Worm (Caenorhabditis elegans): ENCODE results near the gene R11G1.7.

The R11G1.7 gene

ce11 chrX:3695826-3696225, 39.8 kb downstream of the R11G1.7 start:
- TF ChIP-seq ZK546.5 (tag; optimal IDR thresholded peaks at IDR 0.05) (no peak), dmd-4 (tag; optimal IDR thresholded peaks at IDR 0.05) (no peak), nhr-10 (tag; optimal IDR thresholded peaks at IDR 0.05) (no peak), mbf-1 (tag; optimal IDR thresholded peaks at IDR 0.05) (no peak), aly-2 (tag; optimal IDR thresholded peaks at IDR 0.05) (no peak), lin-11 (tag; optimal IDR thresholded peaks at IDR 0.05) (no peak), nhr-237 (tag; optimal IDR thresholded peaks at IDR 0.05) (no peak), lin-39 (tag; optimal IDR thresholded peaks at IDR 0.05) (no peak), nhr-21 (tag; optimal IDR thresholded peaks at IDR 0.05) (no peak), ztf-11 (tag; optimal IDR thresholded peaks at IDR 0.05) (no peak), Y55F3AM.14 (GFP tag; optimal IDR thresholded peaks at IDR 0.05) (no peak), nhr-23 (tag; optimal IDR thresholded peaks at IDR 0.05) (no peak), peb-1 (tag; optimal IDR thresholded peaks at IDR 0.05) (no peak), zag-1 (tag; optimal IDR thresholded peaks at IDR 0.05) (no peak), gmeb-1 (tag; optimal IDR thresholded peaks at IDR 0.05) (no peak)

- TF ChIP-seq ztf-11 (tag; optimal IDR thresholded peaks at IDR 0.05) (no peak), unc-62 (GFP tag; optimal IDR thresholded peaks at IDR 0.05) (no peak), snpc-4 (tag; optimal IDR thresholded peaks at IDR 0.05) (no peak), ceh-82 (tag; optimal IDR thresholded peaks at IDR 0.05) (no peak), dmd-4 (tag; optimal IDR thresholded peaks at IDR 0.05) (no peak), lin-11 (tag; optimal IDR thresholded peaks at IDR 0.05) (no peak), F13H6.1 (tag; optimal IDR thresholded peaks at IDR 0.05) (no peak), mdl-1 (tag; optimal IDR thresholded peaks at IDR 0.05) (no peak), nhr-6 (tag; optimal IDR thresholded peaks at IDR 0.05) (no peak), sem-4 (tag; optimal IDR thresholded peaks at IDR 0.05) (no peak), ztf-4 (tag; optimal IDR thresholded peaks at IDR 0.05) (no peak), nhr-237 (tag; optimal IDR thresholded peaks at IDR 0.05) (no peak), aly-2 (tag; optimal IDR thresholded peaks at IDR 0.05) (no peak), nhr-10 (tag; optimal IDR thresholded peaks at IDR 0.05) (no peak), sma-9 (GFP tag; optimal IDR thresholded peaks at IDR 0.05) (no peak), sma-9 (tag; optimal IDR thresholded peaks at IDR 0.05) (no peak), alr-1 (tag; optimal IDR thresholded peaks at IDR 0.05) (no peak), Y55F3AM.14 (GFP tag; optimal IDR thresholded peaks at IDR 0.05) (no peak), mab-5 (tag; optimal IDR thresholded peaks at IDR 0.05) (no peak), lin-13 (GFP tag; optimal IDR thresholded peaks at IDR 0.05) (no peak), fos-1 (tag; optimal IDR thresholded peaks at IDR 0.05) (no peak)
These were observed 40.5 kb downstream of the R11G1.7 start, which contains the start of gene C01C4.3 for ce11 chrX:3696603-3697002. Gene C01C4.3 (plus strand): TSS chrX:3696903.

- TF ChIP-seq skn-1 (tag; optimal IDR thresholded peaks at IDR 0.05) (no peak), nhr-237 (tag; optimal IDR thresholded peaks at IDR 0.05) (no peak), unc-39 (tag; optimal IDR thresholded peaks at IDR 0.05) (no peak), ztf-11 (tag; optimal IDR thresholded peaks at IDR 0.05) (no peak), sma-3 (GFP tag; optimal IDR thresholded peaks at IDR 0.05) (peak; percentile 40), alr-1 (tag; optimal IDR thresholded peaks at IDR 0.05) (no peak), lin-39 (tag; optimal IDR thresholded peaks at IDR 0.05) (peak; percentile 7), nhr-23 (tag; optimal IDR thresholded peaks at IDR 0.05) (no peak), ceh-16 (tag; optimal IDR thresholded peaks at IDR 0.05) (no peak), sem-4 (tag; optimal IDR thresholded peaks at IDR 0.05) (peak; percentile 9), gmeb-1 (tag; optimal IDR thresholded peaks at IDR 0.05) (peak; percentile 45), snpc-4 (tag; optimal IDR thresholded peaks at IDR 0.05) (no peak), lin-11 (tag; optimal IDR thresholded peaks at IDR 0.05) (peak; percentile 35), nhr-21 (tag; optimal IDR thresholded peaks at IDR 0.05) (peak; percentile 14), ama-1 (optimal IDR thresholded peaks at IDR 0.05) (no peak), elt-1 (tag; optimal IDR thresholded peaks at IDR 0.05) (no peak), nhr-25 (tag; optimal IDR thresholded peaks at IDR 0.05) (peak; percentile 4), nhr-10 (tag; optimal IDR thresholded peaks at IDR 0.05) (no peak), lsy-2 (tag; optimal IDR thresholded peaks at IDR 0.05) (peak; percentile 42 to 53), zag-1 (tag; optimal IDR thresholded peaks at IDR 0.05) (peak; percentile 55), ztf-1 (GFP tag; conservative IDR thresholded peaks at IDR 0.05) (no peak), F13H6.1 (tag; optimal IDR thresholded peaks at IDR 0.05) (peak; percentile 76), unc-62 (GFP tag; optimal IDR thresholded peaks at IDR 0.05) (no peak), nhr-129 (tag; optimal IDR thresholded peaks at IDR 0.05) (peak; percentile 79), sma-9 (GFP tag; optimal IDR thresholded peaks at IDR 0.05) (peak; percentile 81), sma-9 (tag; optimal IDR thresholded peaks at IDR 0.05) (no peak), lin-13 (GFP tag; optimal IDR thresholded peaks at IDR 0.05) (peak; percentile 45), peb-1 (tag; optimal IDR thresholded peaks at IDR 0.05) (no peak), ztf-4 (tag; optimal IDR thresholded peaks at IDR 0.05) (no peak), nhr-6 (tag; optimal IDR thresholded peaks at IDR 0.05) (no peak), crh-2 (tag; optimal IDR thresholded peaks at IDR 0.05) (peak; percentile 57), unc-55 (GFP tag; optimal IDR thresholded peaks at IDR 0.05) (peak; percentile 79), mdl-1 (tag; optimal IDR thresholded peaks at IDR 0.05) (no peak), mab-5 (tag; optimal IDR thresholded peaks at IDR 0.05) (peak; percentile 49), aly-2 (tag; optimal IDR thresholded peaks at IDR 0.05) (no peak), C34F6.9 (tag; optimal IDR thresholded peaks at IDR 0.05) (peak; percentile 41), blmp-1 (tag; optimal IDR thresholded peaks at IDR 0.05; ENCODE audit: insufficient read depth) (no peak), fos-1 (tag; optimal IDR thresholded peaks at IDR 0.05) (peak; percentile 57)
These were observed 41.6 kb downstream of the R11G1.7 start for ce11 chrX:3697623-3698022.
